Worm (Caenorhabditis elegans) whole organism, L2 larva: ENCODE measurements around the gene acr-2.

ENCODE experiments used
- C34F6.9 ChIP-seq: fragments of 150-350 bp; optimal IDR thresholded peaks from 2 replicates; lab custom pipeline; 2014; ENCODE audit warnings: missing biosample characterization, missing genetic modification characterization
- F13H6.1 ChIP-seq: sonication (generic microtip); optimal IDR thresholded peaks from 2 replicates; lab custom pipeline; 2016; ENCODE audit warnings: missing genetic modification characterization, missing compliant biosample characterization
- Y55F3AM.14 ChIP-seq: fragments of 200-800 bp; sonication (Bioruptor generic); optimal IDR thresholded peaks from 2 replicates; lab custom pipeline; 2018; ENCODE audit warnings: mild to moderate bottlenecking, missing genetic modification characterization, missing compliant biosample characterization
- alr-1 ChIP-seq: fragments of 150-350 bp; optimal IDR thresholded peaks from 2 replicates; lab custom pipeline; 2014; ENCODE audit warnings: missing biosample characterization, missing genetic modification characterization
- aly-2 ChIP-seq: fragments of 150-350 bp; optimal IDR thresholded peaks from 2 replicates; lab custom pipeline; 2014; ENCODE audit warnings: missing biosample characterization, missing genetic modification characterization
- ama-1 ChIP-seq: fragments of 150-350 bp; optimal IDR thresholded peaks from 2 replicates; lab custom pipeline; 2018; ENCODE audit warnings: inconsistent platforms
- blmp-1 ChIP-seq: sonication (generic microtip); optimal IDR thresholded peaks from 2 replicates; lab custom pipeline; 2017; ENCODE audit warnings: missing genetic modification characterization, mild to moderate bottlenecking, missing compliant biosample characterization, antibody characterized with exemption, moderate library complexity; ENCODE audit not compliant: insufficient read depth
- ceh-82 ChIP-seq: fragments of 150-350 bp; optimal IDR thresholded peaks from 2 replicates; lab custom pipeline; 2014; ENCODE audit warnings: missing biosample characterization, missing genetic modification characterization
- crh-2 ChIP-seq: sonication (generic microtip); optimal IDR thresholded peaks from 2 replicates; lab custom pipeline; 2017; ENCODE audit warnings: missing biosample characterization, missing genetic modification characterization
- dmd-4 ChIP-seq: sonication (generic microtip); optimal IDR thresholded peaks from 2 replicates; lab custom pipeline; 2017; ENCODE audit warnings: missing biosample characterization, missing genetic modification characterization
- egl-27 ChIP-seq: sonication (generic microtip); optimal IDR thresholded peaks from 3 replicates; lab custom pipeline; 2017; ENCODE audit warnings: missing biosample characterization, missing genetic modification reagents, missing genetic modification characterization
- elt-1 ChIP-seq: fragments of 150-350 bp; optimal IDR thresholded peaks from 2 replicates; lab custom pipeline; 2014; ENCODE audit warnings: missing biosample characterization, missing genetic modification characterization
- elt-3 ChIP-seq: sonication (generic microtip); optimal IDR thresholded peaks from 2 replicates; lab custom pipeline; 2017; ENCODE audit warnings: missing biosample characterization, missing genetic modification characterization
- fos-1 ChIP-seq: fragments of 150-350 bp; optimal IDR thresholded peaks from 2 replicates; lab custom pipeline; 2014; ENCODE audit warnings: missing biosample characterization, missing genetic modification characterization
- gmeb-1 ChIP-seq: fragments of 150-350 bp; optimal IDR thresholded peaks from 2 replicates; lab custom pipeline; 2014; ENCODE audit warnings: missing biosample characterization, missing genetic modification characterization
- lin-13 ChIP-seq: fragments of 150-350 bp; optimal IDR thresholded peaks from 2 replicates; lab custom pipeline; 2014; ENCODE audit warnings: missing biosample characterization, missing genetic modification reagents, missing genetic modification characterization
- lin-39 ChIP-seq: fragments of 150-350 bp; optimal IDR thresholded peaks from 2 replicates; lab custom pipeline; 2014; ENCODE audit warnings: missing biosample characterization, missing genetic modification reagents, missing genetic modification characterization
- lsy-2 ChIP-seq, 2 experiments: fragments of 150-350 bp in 1 of 2; sonication (generic microtip) in 1 of 2; optimal IDR thresholded peaks; 2 replicates each; lab custom pipeline; 2014 to 2017; ENCODE audit warnings: missing biosample characterization in 2 of 2, missing genetic modification characterization in 2 of 2
- mab-5 ChIP-seq: fragments of 150-350 bp; optimal IDR thresholded peaks from 2 replicates; lab custom pipeline; 2014; ENCODE audit warnings: missing biosample characterization, missing genetic modification characterization
- mbf-1 ChIP-seq: sonication (generic microtip); optimal IDR thresholded peaks from 2 replicates; lab custom pipeline; 2017; ENCODE audit warnings: missing biosample characterization, missing genetic modification characterization
- mdl-1 ChIP-seq, 2 experiments: fragments of 150-350 bp in 1 of 2; sonication (generic microtip) in 1 of 2; optimal IDR thresholded peaks; 2 replicates each; lab custom pipeline; 2017; ENCODE audit warnings: missing biosample characterization in 2 of 2, missing genetic modification characterization in 2 of 2
- nhr-10 ChIP-seq: sonication (generic microtip); optimal IDR thresholded peaks from 2 replicates; lab custom pipeline; 2017; ENCODE audit warnings: missing biosample characterization, missing genetic modification characterization
- nhr-11 ChIP-seq: fragments of 150-350 bp; optimal IDR thresholded peaks from 2 replicates; lab custom pipeline; 2014; ENCODE audit warnings: missing biosample characterization, missing genetic modification characterization
- nhr-12 ChIP-seq: fragments of 150-350 bp; optimal IDR thresholded peaks from 2 replicates; lab custom pipeline; 2014; ENCODE audit warnings: missing biosample characterization, missing genetic modification characterization
- nhr-129 ChIP-seq: fragments of 150-350 bp; optimal IDR thresholded peaks from 2 replicates; lab custom pipeline; 2014; ENCODE audit warnings: missing biosample characterization, missing genetic modification characterization
- nhr-21 ChIP-seq: fragments of 150-350 bp; optimal IDR thresholded peaks from 2 replicates; lab custom pipeline; 2014; ENCODE audit warnings: missing biosample characterization, missing genetic modification characterization
- nhr-23 ChIP-seq: fragments of 150-350 bp; optimal IDR thresholded peaks from 2 replicates; lab custom pipeline; 2014; ENCODE audit warnings: missing biosample characterization, missing genetic modification reagents, missing genetic modification characterization
- nhr-237 ChIP-seq: fragments of 150-350 bp; optimal IDR thresholded peaks from 2 replicates; lab custom pipeline; 2014; ENCODE audit warnings: missing biosample characterization, missing genetic modification characterization
- nhr-25 ChIP-seq: fragments of 150-350 bp; sonication (generic microtip); optimal IDR thresholded peaks from 3 replicates; lab custom pipeline; 2014; ENCODE audit warnings: missing biosample characterization, missing genetic modification characterization
- peb-1 ChIP-seq: fragments of 150-350 bp; optimal IDR thresholded peaks from 2 replicates; lab custom pipeline; 2014; ENCODE audit warnings: missing biosample characterization, missing genetic modification characterization
- sem-4 ChIP-seq: fragments of 150-350 bp; optimal IDR thresholded peaks from 2 replicates; lab custom pipeline; 2014; ENCODE audit warnings: missing biosample characterization, missing genetic modification reagents, missing genetic modification characterization
- skn-1 ChIP-seq: sonication (generic microtip); optimal IDR thresholded peaks from 2 replicates; lab custom pipeline; 2017; ENCODE audit warnings: missing biosample characterization, missing genetic modification characterization
- sma-3 ChIP-seq: sonication (generic microtip); optimal IDR thresholded peaks from 2 replicates; lab custom pipeline; 2016; ENCODE audit warnings: missing genetic modification reagents, missing genetic modification characterization, missing compliant biosample characterization
- sma-9 ChIP-seq, 2 experiments: fragments of 150-350 bp in 1 of 2; sonication (generic microtip) in 1 of 2; optimal IDR thresholded peaks; 2 replicates each; lab custom pipeline; 2014 to 2016; ENCODE audit warnings: missing genetic modification characterization in 2 of 2, mild to moderate bottlenecking in 1 of 2, missing biosample characterization in 1 of 2, missing compliant biosample characterization in 1 of 2, missing genetic modification reagents in 1 of 2, moderate library complexity in 1 of 2
- unc-39 ChIP-seq: fragments of 150-350 bp; optimal IDR thresholded peaks from 2 replicates; lab custom pipeline; 2014; ENCODE audit warnings: missing biosample characterization, missing genetic modification characterization
- unc-55 ChIP-seq: fragments of 150-350 bp; sonication (generic microtip); optimal IDR thresholded peaks from 3 replicates; lab custom pipeline; 2014; ENCODE audit warnings: missing biosample characterization, missing genetic modification reagents, missing genetic modification characterization
- unc-62 ChIP-seq: fragments of 150-350 bp; optimal IDR thresholded peaks from 2 replicates; lab custom pipeline; 2014; ENCODE audit warnings: missing biosample characterization, missing genetic modification reagents, missing genetic modification characterization
- zag-1 ChIP-seq: fragments of 150-350 bp; optimal IDR thresholded peaks from 2 replicates; lab custom pipeline; 2014; ENCODE audit warnings: missing biosample characterization, missing genetic modification characterization
- ztf-1 ChIP-seq: fragments of 200-800 bp; sonication (Bioruptor generic); conservative IDR thresholded peaks from 2 replicates; pipeline ENCODE4 v1.3.6; 2022; ENCODE audit warnings: missing genetic modification characterization, missing compliant biosample characterization
- ztf-11 ChIP-seq: sonication (generic microtip); optimal IDR thresholded peaks from 2 replicates; lab custom pipeline; 2017; ENCODE audit warnings: missing biosample characterization, missing genetic modification characterization
- ztf-4 ChIP-seq: fragments of 150-350 bp; optimal IDR thresholded peaks from 2 replicates; lab custom pipeline; 2014; ENCODE audit warnings: missing biosample characterization, missing genetic modification characterization

acr-2 gene

ce11 chrX:6744978-6745377 is 42.6 kb downstream of the acr-2 start:
- no peak for TF ChIP-seq mab-5 (tag; lab: Kevin White, UChicago)
- TF ChIP-seq zag-1 (tag; lab: Kevin White, UChicago) = peak; percentile 68
- TF ChIP-seq nhr-10 (tag; lab: Kevin White, UChicago) = no peak
- TF ChIP-seq lsy-2 (tag; optimal IDR thresholded peaks at IDR 0.05; lab: Kevin White, UChicago) = peak in 1 of 2 experiments; percentile 6
- TF ChIP-seq elt-3 (tag; lab: Kevin White, UChicago) = no peak
- TF ChIP-seq ztf-4 (tag; lab: Kevin White, UChicago) = no peak
- TF ChIP-seq mbf-1 = no peak
- no peak for TF ChIP-seq nhr-21 (tag; lab: Kevin White, UChicago)
- TF ChIP-seq nhr-237 (tag; lab: Kevin White, UChicago) = no peak
- TF ChIP-seq ceh-82 = no peak
- TF ChIP-seq F13H6.1 (tag; lab: Kevin White, UChicago) = no peak
- no peak for TF ChIP-seq dmd-4 (tag; lab: Kevin White, UChicago)
- TF ChIP-seq ama-1 (lab: Kevin White, UChicago) = no peak
- peak; percentile 80 for TF ChIP-seq nhr-129
- TF ChIP-seq alr-1 = no peak
- no peak for TF ChIP-seq C34F6.9
- TF ChIP-seq elt-1 (tag; lab: Kevin White, UChicago) = no peak
- TF ChIP-seq nhr-11 (tag; lab: Kevin White, UChicago) = no peak
- no peak for TF ChIP-seq sma-3
- TF ChIP-seq blmp-1 (tag; lab: Kevin White, UChicago) = no peak
- peak; percentile 84 to 90 for TF ChIP-seq mdl-1 (tag; optimal IDR thresholded peaks at IDR 0.05; lab: Kevin White, UChicago)
- TF ChIP-seq unc-55 (GFP tag; lab: Kevin White, UChicago) = no peak
- no peak for TF ChIP-seq egl-27 (tag; lab: Kevin White, UChicago)
- TF ChIP-seq lin-13 (GFP tag; lab: Kevin White, UChicago) = no peak
- no peak for TF ChIP-seq fos-1 (tag; lab: Kevin White, UChicago)
- no peak for TF ChIP-seq unc-39 (tag; lab: Kevin White, UChicago)
- TF ChIP-seq nhr-12 = no peak
- no peak for TF ChIP-seq sem-4
- no peak for TF ChIP-seq nhr-25 (tag; lab: Kevin White, UChicago)
- no peak for TF ChIP-seq peb-1 (tag; lab: Kevin White, UChicago)
- no peak for TF ChIP-seq ztf-11 (tag; lab: Kevin White, UChicago)
- TF ChIP-seq unc-62 (GFP tag; lab: Kevin White, UChicago) = no peak
- peak; percentile 54 for TF ChIP-seq sma-9 (GFP tag; optimal IDR thresholded peaks at IDR 0.05; lab: Kevin White, UChicago)
- TF ChIP-seq sma-9 (tag; optimal IDR thresholded peaks at IDR 0.05; lab: Kevin White, UChicago) = no peak
- no peak for TF ChIP-seq crh-2 (tag; lab: Kevin White, UChicago)
- TF ChIP-seq aly-2 = no peak

- TF ChIP-seq sma-9 (GFP tag; optimal IDR thresholded peaks at IDR 0.05; lab: Kevin White, UChicago) = peak; percentile 89
- no peak for TF ChIP-seq sma-9 (tag; optimal IDR thresholded peaks at IDR 0.05; lab: Kevin White, UChicago)
- peak; percentile 16 for TF ChIP-seq egl-27 (tag; lab: Kevin White, UChicago)
- peak; percentile 80 to 83 for TF ChIP-seq mdl-1 (tag; optimal IDR thresholded peaks at IDR 0.05; lab: Kevin White, UChicago)
- TF ChIP-seq nhr-129 = peak; percentile 63
- no peak for TF ChIP-seq ama-1 (lab: Kevin White, UChicago)
- TF ChIP-seq F13H6.1 (tag; lab: Kevin White, UChicago) = peak; percentile 66
- no peak for TF ChIP-seq elt-1 (tag; lab: Kevin White, UChicago)
- TF ChIP-seq nhr-21 (tag; lab: Kevin White, UChicago) = peak; percentile 45
- TF ChIP-seq, all 48 proteins: peak for 6
These were observed 43.2 kb downstream of the acr-2 start for ce11 chrX:6745515-6745914.

- peak; percentile 68 to 90 for TF ChIP-seq mdl-1 (tag; optimal IDR thresholded peaks at IDR 0.05; lab: Kevin White, UChicago)
- TF ChIP-seq sma-9 (GFP tag; optimal IDR thresholded peaks at IDR 0.05; lab: Kevin White, UChicago) = peak; percentile 2
- TF ChIP-seq sma-9 (tag; optimal IDR thresholded peaks at IDR 0.05; lab: Kevin White, UChicago) = no peak
- TF ChIP-seq nhr-12 = no peak
- peak; percentile 3 for TF ChIP-seq C34F6.9
These were observed 44.5 kb downstream of the acr-2 start for ce11 chrX:6746849-6747248.

ce11 chrX:6747906-6748356 is 45.6 kb downstream of the acr-2 start:
- TF ChIP-seq peb-1 (tag; lab: Kevin White, UChicago) (no peak), nhr-129 (peak; percentile 78), mdl-1 (tag; optimal IDR thresholded peaks at IDR 0.05; lab: Kevin White, UChicago) (peak; percentile 76 to 83), skn-1 (no peak), crh-2 (tag; lab: Kevin White, UChicago) (peak; percentile 50), ztf-11 (tag; lab: Kevin White, UChicago) (no peak), unc-39 (tag; lab: Kevin White, UChicago) (no peak), nhr-25 (tag; lab: Kevin White, UChicago) (no peak), dmd-4 (tag; lab: Kevin White, UChicago) (no peak), F13H6.1 (tag; lab: Kevin White, UChicago) (peak; percentile 55), mbf-1 (no peak), Y55F3AM.14 (GFP tag; lab: Kevin White, UChicago) (no peak), blmp-1 (tag; lab: Kevin White, UChicago) (peak; percentile 0), nhr-21 (tag; lab: Kevin White, UChicago) (peak; percentile 23), nhr-23 (tag; lab: Kevin White, UChicago) (no peak), alr-1 (no peak), lsy-2 (tag; optimal IDR thresholded peaks at IDR 0.05; lab: Kevin White, UChicago) (peak in 1 of 2 experiments; percentile 20), nhr-10 (tag; lab: Kevin White, UChicago) (no peak), lin-39 (no peak), zag-1 (tag; lab: Kevin White, UChicago) (no peak), ztf-1 (GFP tag; lab: Robert Waterston, UW) (no peak), sma-3 (peak; percentile 87), egl-27 (tag; lab: Kevin White, UChicago) (no peak), sma-9 (GFP tag; optimal IDR thresholded peaks at IDR 0.05; lab: Kevin White, UChicago) (peak; percentile 71), sma-9 (tag; optimal IDR thresholded peaks at IDR 0.05; lab: Kevin White, UChicago) (no peak), aly-2 (no peak), sem-4 (no peak), elt-1 (tag; lab: Kevin White, UChicago) (no peak), gmeb-1 (tag; lab: Kevin White, UChicago) (peak; percentile 8), fos-1 (tag; lab: Kevin White, UChicago) (peak; percentile 79)
